Worm (Caenorhabditis elegans): ENCODE measurements around the gene bath-27.

DNA sequence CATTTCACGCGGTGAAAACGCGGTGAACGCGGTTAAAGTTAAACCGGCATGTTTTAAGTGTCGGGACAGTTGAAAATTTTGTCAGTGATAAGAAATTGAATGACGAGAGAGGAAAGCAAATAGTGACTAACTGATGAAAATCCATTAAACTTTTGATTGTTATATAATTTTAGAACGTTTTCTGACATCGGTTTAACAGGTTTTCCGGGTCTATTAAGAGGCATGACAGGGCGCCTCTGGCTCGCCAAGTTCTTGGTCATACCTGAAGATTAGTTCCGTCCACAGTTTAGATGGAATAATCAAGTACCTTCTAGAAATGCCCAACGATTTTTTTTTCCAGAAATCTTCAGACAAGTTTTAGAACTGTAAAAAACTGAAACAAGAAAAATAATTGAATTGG lies 35.8 kb upstream of the bath-27 start, which contains the start of gene Y46D2A.2:
- TF ChIP-seq elt-2 (tag; optimal IDR thresholded peaks at IDR 0.05) = no peak
- no peak for TF ChIP-seq mec-3 (tag; optimal IDR thresholded peaks at IDR 0.05; ENCODE audit: borderline replicate concordance)
- no peak for TF ChIP-seq ceh-30 (tag; optimal IDR thresholded peaks at IDR 0.05)
- TF ChIP-seq nhr-11 (tag; optimal IDR thresholded peaks at IDR 0.05) = no peak
- TF ChIP-seq K09A11.1 (tag; optimal IDR thresholded peaks at IDR 0.05; ENCODE audit: insufficient read depth) = no peak
- no peak for TF ChIP-seq syd-9 (tag; optimal IDR thresholded peaks at IDR 0.05)
- TF ChIP-seq pag-3 (tag; optimal IDR thresholded peaks at IDR 0.05; ENCODE audit: borderline replicate concordance) = no peak
- no peak for TF ChIP-seq sox-2 (GFP tag; IDR thresholded peaks at IDR 0.05)
- TF ChIP-seq ttx-3 (tag; optimal IDR thresholded peaks at IDR 0.05) = no peak
- no peak for TF ChIP-seq sdc-2 (tag; optimal IDR thresholded peaks at IDR 0.05)
- TF ChIP-seq C38D4.7 (GFP tag; optimal IDR thresholded peaks at IDR 0.05) = no peak
- TF ChIP-seq ahr-1 (tag; optimal IDR thresholded peaks at IDR 0.05) = no peak

Measured in whole organism, late embryonic.